Fruit fly (Drosophila melanogaster) Kc167 (cell line): ENCODE results near the gene CG10508.

Experiments used
- Myc ChIP-seq: fragments of >200 bp; optimal IDR thresholded peaks from 2 replicates; lab custom pipeline; 2017; ENCODE audit warnings: missing external identifiers
- Sin3A ChIP-seq: fragments of >200 bp; optimal IDR thresholded peaks from 2 replicates; lab custom pipeline; 2018; ENCODE audit warnings: missing external identifiers
- h ChIP-seq: fragments of >200 bp; optimal IDR thresholded peaks from 3 replicates; lab custom pipeline; 2018; ENCODE audit warnings: missing external identifiers
- insv ChIP-seq: fragments of >200 bp; optimal IDR thresholded peaks from 3 replicates; lab custom pipeline; 2018; ENCODE audit warnings: missing external identifiers
- psq ChIP-seq: fragments of >200 bp; optimal IDR thresholded peaks from 2 replicates; lab custom pipeline; 2017; ENCODE audit warnings: missing external identifiers
- ttk ChIP-seq: sonication (Bioruptor generic); optimal IDR thresholded peaks from 2 replicates; lab custom pipeline; 2017; ENCODE audit warnings: missing external identifiers

The CG10508 gene

DNA sequence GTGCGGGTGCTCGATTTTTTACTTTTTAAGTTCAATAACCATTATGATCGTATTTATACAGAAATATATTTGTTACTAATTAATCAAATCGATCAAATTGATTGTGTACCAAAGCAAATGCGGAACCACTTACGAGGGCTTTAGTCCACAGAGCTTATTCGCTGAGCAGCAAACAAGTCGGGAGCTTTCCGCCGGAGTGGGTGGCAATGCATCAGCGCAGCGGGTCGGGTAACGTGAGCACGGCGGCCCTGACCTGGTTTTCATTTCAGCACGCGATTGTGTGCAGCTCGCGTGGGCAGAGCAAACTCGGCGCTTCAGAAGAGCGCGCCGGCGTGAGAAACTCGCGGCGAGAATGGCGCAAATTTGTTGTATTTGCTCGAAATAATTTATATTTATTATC is 9.1 kb downstream of the CG10508 start:
- TF ChIP-seq Sin3A (lab: Kevin White, UChicago) (no peak), psq (lab: Kevin White, UChicago) (no peak), insv (lab: Kevin White, UChicago) (no peak), h (lab: Kevin White, UChicago) (no peak), Myc (lab: Kevin White, UChicago) (no peak), ttk (lab: Kevin White, UChicago) (no peak)

DNA sequence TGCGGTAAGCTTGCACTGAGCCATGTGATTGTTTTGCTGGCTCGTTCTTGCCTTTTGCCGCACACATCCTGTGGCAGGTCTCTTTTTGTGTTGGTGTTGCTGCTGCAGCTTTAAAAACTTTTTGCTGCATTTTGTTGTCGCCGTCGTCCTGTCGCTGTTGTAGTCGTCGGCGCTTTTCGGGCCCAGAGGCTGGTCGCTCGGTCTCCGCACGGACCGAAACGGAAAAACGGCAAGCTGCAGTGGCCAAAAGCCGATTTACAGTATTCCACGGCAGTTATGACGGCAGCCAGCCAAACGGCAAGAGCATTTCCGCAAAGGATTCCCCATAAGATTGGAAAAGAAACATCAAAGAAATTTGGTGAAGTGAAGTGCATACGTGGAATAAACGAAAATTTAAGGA is 10.1 kb downstream of the CG10508 start, which contains the start of gene CG43219:
Gene CG43219, plus strand, starts transcription at position 301 of the 400 bp plus-strand sequence.
- TF ChIP-seq h (lab: Kevin White, UChicago) (no peak), insv (lab: Kevin White, UChicago) (no peak), Sin3A (lab: Kevin White, UChicago) (no peak), ttk (lab: Kevin White, UChicago) (no peak), psq (lab: Kevin White, UChicago) (no peak)

dm6 chr3L:21223268-21223667 is 13.3 kb downstream of the CG10508 start:
- TF ChIP-seq psq (lab: Kevin White, UChicago) (no peak), Myc (lab: Kevin White, UChicago) (no peak), insv (lab: Kevin White, UChicago) (no peak), ttk (lab: Kevin White, UChicago) (no peak), h (lab: Kevin White, UChicago) (no peak), Sin3A (lab: Kevin White, UChicago) (no peak)

DNA sequence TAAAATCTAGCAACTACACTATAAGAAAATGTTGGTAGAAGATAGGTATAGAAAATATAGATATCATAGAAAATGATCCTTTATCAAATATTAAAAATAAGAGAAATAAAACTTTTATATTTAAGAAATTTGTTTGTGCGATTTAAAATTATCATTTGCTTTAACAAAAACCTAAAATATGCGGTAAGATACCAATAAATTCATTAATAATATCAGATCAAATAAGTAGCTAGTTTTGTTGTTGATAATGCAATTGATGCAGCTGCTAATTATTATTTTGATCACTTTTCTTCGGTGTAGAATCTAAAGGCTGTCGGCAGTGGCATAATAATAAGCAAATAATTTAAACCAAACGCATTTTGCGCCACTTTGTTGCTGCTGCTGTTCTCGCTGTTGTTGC is 14.3 kb downstream of the CG10508 start:
- TF ChIP-seq insv (lab: Kevin White, UChicago) (no peak), Myc (lab: Kevin White, UChicago) (no peak), ttk (lab: Kevin White, UChicago) (no peak), h (lab: Kevin White, UChicago) (no peak), psq (lab: Kevin White, UChicago) (no peak), Sin3A (lab: Kevin White, UChicago) (no peak)

dm6 chr3L:21224701-21225223 is 14.7 kb downstream of the CG10508 start:
- no peak for TF ChIP-seq psq (lab: Kevin White, UChicago)
- TF ChIP-seq Sin3A (lab: Kevin White, UChicago), result no peak
- TF ChIP-seq ttk (lab: Kevin White, UChicago), result no peak
- no peak for TF ChIP-seq h (lab: Kevin White, UChicago)
- no peak for TF ChIP-seq Myc (lab: Kevin White, UChicago)
- TF ChIP-seq insv (lab: Kevin White, UChicago), result no peak

DNA sequence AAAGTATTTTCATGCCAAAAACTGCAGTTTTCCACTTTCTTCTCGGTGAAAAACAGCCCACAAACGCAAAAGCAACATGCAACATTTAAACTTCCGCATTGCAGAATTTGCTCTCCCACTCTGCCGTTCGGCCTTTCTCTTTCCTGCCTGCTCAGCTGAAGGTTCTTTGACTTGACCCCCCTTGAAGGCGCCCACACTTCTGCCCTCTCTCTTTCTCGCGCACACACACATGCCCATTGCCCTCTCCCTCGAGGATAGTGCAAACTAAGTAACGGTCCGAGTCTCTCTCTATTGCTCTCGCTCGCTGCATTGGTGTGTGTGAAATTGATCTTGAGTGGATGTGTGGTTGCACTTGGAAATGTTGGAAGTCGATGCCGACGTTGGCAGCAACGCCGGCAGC is 15.6 kb downstream of the CG10508 start:
- no peak for TF ChIP-seq ttk (lab: Kevin White, UChicago)
- no peak for TF ChIP-seq h (lab: Kevin White, UChicago)
- no peak for TF ChIP-seq psq (lab: Kevin White, UChicago)
- TF ChIP-seq insv (lab: Kevin White, UChicago), result no peak
- TF ChIP-seq Myc (lab: Kevin White, UChicago), result no peak
- TF ChIP-seq Sin3A (lab: Kevin White, UChicago), result no peak

- TF ChIP-seq h (lab: Kevin White, UChicago) (no peak), Myc (lab: Kevin White, UChicago) (no peak), psq (lab: Kevin White, UChicago) (no peak), Sin3A (lab: Kevin White, UChicago) (no peak), ttk (lab: Kevin White, UChicago) (no peak), insv (lab: Kevin White, UChicago) (no peak)
Observed at dm6 chr3L:21226309-21226708, 16.3 kb downstream of the CG10508 start, which contains the start of gene Eip78C. Gene Eip78C (plus strand): TSS chr3L:21226609.

- no peak for TF ChIP-seq Myc (lab: Kevin White, UChicago)
- TF ChIP-seq insv (lab: Kevin White, UChicago), result no peak
- TF ChIP-seq ttk (lab: Kevin White, UChicago), result no peak
- no peak for TF ChIP-seq Sin3A (lab: Kevin White, UChicago)
- no peak for TF ChIP-seq h (lab: Kevin White, UChicago)
- TF ChIP-seq psq (lab: Kevin White, UChicago), result no peak
Observed at dm6 chr3L:21229764-21230163, 19.7 kb downstream of the CG10508 start.

dm6 chr3L:21230762-21231161 is 20.7 kb downstream of the CG10508 start:
- TF ChIP-seq Sin3A (lab: Kevin White, UChicago) (no peak), ttk (lab: Kevin White, UChicago) (no peak), h (lab: Kevin White, UChicago) (no peak), Myc (lab: Kevin White, UChicago) (no peak), psq (lab: Kevin White, UChicago) (no peak), insv (lab: Kevin White, UChicago) (no peak)

dm6 chr3L:21236959-21237551 is 27.0 kb downstream of the CG10508 start:
- TF ChIP-seq insv (lab: Kevin White, UChicago) (no peak), Myc (lab: Kevin White, UChicago) (no peak), ttk (lab: Kevin White, UChicago) (no peak), psq (lab: Kevin White, UChicago) (no peak), Sin3A (lab: Kevin White, UChicago) (no peak), h (lab: Kevin White, UChicago) (no peak)

- TF ChIP-seq h (lab: Kevin White, UChicago) (no peak), Sin3A (lab: Kevin White, UChicago) (no peak), insv (lab: Kevin White, UChicago) (no peak), Myc (lab: Kevin White, UChicago) (no peak), ttk (lab: Kevin White, UChicago) (no peak), psq (lab: Kevin White, UChicago) (no peak)
Observed at dm6 chr3L:21238377-21238776, 28.4 kb downstream of the CG10508 start.
